Fruit fly (Drosophila melanogaster): ENCODE data around the gene RhoGAP92B.
A peak's percentile ranks its signal among the peaks of the same experiment; 100 is the strongest.

RhoGAP92B gene

DNA sequence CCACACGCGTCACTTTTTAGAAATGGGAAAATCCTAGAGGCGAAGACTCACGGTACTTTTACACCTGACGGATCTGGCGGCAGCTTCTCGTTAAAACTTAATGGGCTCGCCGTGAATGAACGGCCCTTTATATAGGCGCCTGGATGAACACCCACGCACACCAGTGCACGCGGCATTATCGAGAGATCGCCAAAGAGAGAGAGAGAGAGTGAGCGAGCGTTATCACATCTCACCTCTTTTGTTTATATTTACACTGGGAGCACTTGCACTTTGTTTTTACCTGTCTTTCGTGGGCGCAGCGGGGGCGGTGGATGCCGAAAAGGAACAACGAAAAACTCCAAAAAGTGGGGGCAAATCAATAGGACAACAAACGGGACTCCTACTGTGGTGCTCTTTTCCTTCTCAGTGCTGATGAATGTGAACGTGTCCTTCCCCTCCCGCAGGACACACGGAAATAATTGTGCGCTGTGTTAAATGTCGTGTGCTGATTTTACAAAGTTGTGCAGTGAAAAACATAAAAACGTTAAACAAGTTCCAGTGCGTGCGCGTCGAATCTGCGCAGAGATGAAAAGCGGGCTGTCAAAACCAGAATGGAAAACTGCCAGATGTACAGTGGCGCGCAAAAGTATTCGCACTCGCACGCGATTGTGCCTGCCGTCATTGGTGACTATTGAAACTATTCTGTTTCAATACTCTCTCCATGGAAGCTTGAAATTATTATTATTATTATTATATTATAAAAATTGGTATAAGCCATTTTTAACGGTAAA, 29.7 kb upstream of the RhoGAP92B start, which contains the start of gene Mrp5 (continued):
- TF ChIP-seq CG5180 (GFP tag; optimal IDR thresholded peaks at IDR 0.05) (peak; percentile 11), CG9215 (GFP tag; IDR thresholded peaks at IDR 0.05) (no peak), Dp (GFP tag; optimal IDR thresholded peaks at IDR 0.05) (no peak), CG8388 (GFP tag; optimal IDR thresholded peaks at IDR 0.05) (peak; percentile 98), zen (tag; optimal IDR thresholded peaks at IDR 0.05) (no peak), CG4730 (GFP tag; IDR thresholded peaks at IDR 0.05) (0 out of 2 replicates have a peak, but pooled peaks have one; percentile 13), CG14667 (GFP tag; IDR thresholded peaks at IDR 0.05) (0 out of 2 replicates have a peak, but pooled peaks have one; percentile 16), fd64A (GFP tag; optimal IDR thresholded peaks at IDR 0.05) (peak; percentile 29), mirr (GFP tag; optimal IDR thresholded peaks at IDR 0.05) (peak; percentile 16), MESR4 (GFP tag; optimal IDR thresholded peaks at IDR 0.05) (peak; percentile 39), bigmax (GFP tag; optimal IDR thresholded peaks at IDR 0.05) (no peak), Gsc (GFP tag; IDR thresholded peaks at IDR 0.05) (no peak), Dll (GFP tag; IDR thresholded peaks at IDR 0.05; ENCODE audit: partially characterized antibody) (0 out of 4 replicates have a peak, but pooled peaks have one; percentile 18), p53 (GFP tag; optimal IDR thresholded peaks at IDR 0.05) (no peak), ERR (GFP tag; optimal IDR thresholded peaks at IDR 0.05) (no peak), kay (GFP tag; optimal IDR thresholded peaks at IDR 0.05) (no peak), nau (GFP tag; optimal IDR thresholded peaks at IDR 0.05) (no peak), CG17359 (tag; optimal IDR thresholded peaks at IDR 0.05) (peak; percentile 48), Kr (GFP tag; optimal IDR thresholded peaks at IDR 0.05) (peak; percentile 68), mam (GFP tag; optimal IDR thresholded peaks at IDR 0.05) (peak; percentile 15), odd (GFP tag; optimal IDR thresholded peaks at IDR 0.05) (peak; percentile 23), cwo (GFP tag; optimal IDR thresholded peaks at IDR 0.05) (no peak), sens (GFP tag) (peak; percentile 64), Ets97D (GFP tag; optimal IDR thresholded peaks at IDR 0.05) (peak; percentile 4), CG2120 (GFP tag; optimal IDR thresholded peaks at IDR 0.05) (peak; percentile 42), slp2 (GFP tag; optimal IDR thresholded peaks at IDR 0.05) (no peak), CG10543 (GFP tag; optimal IDR thresholded peaks at IDR 0.05) (no peak), CG12942 (GFP tag; optimal IDR thresholded peaks at IDR 0.05) (peak; percentile 23), gfzf (GFP tag; optimal IDR thresholded peaks at IDR 0.05) (no peak), ci (GFP tag; IDR thresholded peaks at IDR 0.05) (peak; percentile 76), rib (GFP tag; IDR thresholded peaks at IDR 0.05) (no peak), chm (GFP tag; IDR thresholded peaks at IDR 0.05) (0 out of 2 replicates have a peak, but pooled peaks have one; percentile 51), Xbp1 (GFP tag; optimal IDR thresholded peaks at IDR 0.05) (peak; percentile 61), CG4854 (GFP tag; optimal IDR thresholded peaks at IDR 0.05) (no peak), phol (tag; optimal IDR thresholded peaks at IDR 0.05) (peak; percentile 36), H15 (GFP tag; IDR thresholded peaks at IDR 0.05) (peak; percentile 51; the same call in 1 of the 3 replicates), CG17186 (GFP tag; optimal IDR thresholded peaks at IDR 0.05) (peak; percentile 11), H2.0 (GFP tag; IDR thresholded peaks at IDR 0.05) (peak; percentile 29; the same call in 1 of the 2 replicates), CG14441 (GFP tag; IDR thresholded peaks at IDR 0.05) (peak; percentile 61), tll (GFP tag; optimal IDR thresholded peaks at IDR 0.05) (no peak), CG4404 (GFP tag; IDR thresholded peaks at IDR 0.05) (no peak), CG32772 (GFP tag; IDR thresholded peaks at IDR 0.05) (no peak), repo (GFP tag; optimal IDR thresholded peaks at IDR 0.05) (no peak), Doc2 (GFP tag; IDR thresholded peaks at IDR 0.05) (no peak), CG7839 (tag; optimal IDR thresholded peaks at IDR 0.05) (peak; percentile 53), ttk (GFP tag; IDR thresholded peaks at IDR 0.05) (0 out of 2 replicates have a peak, but pooled peaks have one; percentile 12), ewg (GFP tag; optimal IDR thresholded peaks at IDR 0.05) (peak; percentile 95), az2 (GFP tag; optimal IDR thresholded peaks at IDR 0.05) (peak; percentile 40), CG34376 (GFP tag; optimal IDR thresholded peaks at IDR 0.05) (peak; percentile 45)

Data from whole organism, embryonic.